Worm (Caenorhabditis elegans) whole organism, L4 larva: ENCODE results near the gene F22F7.7.

Experiments
- F26F4.8 ChIP-seq: fragments of 200-800 bp; sonication (Bioruptor generic); conservative IDR thresholded peaks from 2 replicates; pipeline ENCODE4 v1.3.6; 2022; ENCODE audit warnings: missing genetic modification characterization, missing compliant biosample characterization
- F44E2.7 ChIP-seq: fragments of 200-800 bp; sonication (Bioruptor generic); IDR thresholded peaks from 2 replicates; pipeline ENCODE4 v2.1.2; 2022; ENCODE audit warnings: missing genetic modification characterization, missing compliant biosample characterization
- F49E8.2 ChIP-seq: sonication (generic microtip); optimal IDR thresholded peaks from 2 replicates; lab custom pipeline; 2016; ENCODE audit warnings: missing compliant biosample characterization, mild to moderate bottlenecking, missing genetic modification characterization, borderline replicate concordance
- Y48G9A.11 ChIP-seq: fragments of 200-800 bp; sonication (Bioruptor generic); IDR thresholded peaks from 2 replicates; pipeline ENCODE4 v1.3.6; 2022; ENCODE audit warnings: missing genetic modification reagents, missing genetic modification characterization, missing compliant biosample characterization
- Y75B8A.6 ChIP-seq: fragments of 200-800 bp; sonication (Bioruptor generic); IDR thresholded peaks from 2 replicates; pipeline ENCODE4 v1.3.6; 2022; ENCODE audit warnings: missing genetic modification reagents, missing genetic modification characterization, missing compliant biosample characterization
- ZK546.5 ChIP-seq, 2 experiments: sonication (generic microtip); optimal IDR thresholded peaks; 2 replicates each; lab custom pipeline; 2017; ENCODE audit warnings: missing biosample characterization in 2 of 2, missing genetic modification characterization in 2 of 2
- ceh-44 ChIP-seq: fragments of 200-800 bp; sonication (Bioruptor generic); IDR thresholded peaks from 2 replicates; pipeline ENCODE4 v1.3.6; 2022; ENCODE audit warnings: missing genetic modification reagents, missing genetic modification characterization, missing compliant biosample characterization
- ceh-62 ChIP-seq: sonication (generic microtip); optimal IDR thresholded peaks from 2 replicates; lab custom pipeline; 2017; ENCODE audit warnings: missing biosample characterization, missing genetic modification characterization
- ceh-82 ChIP-seq: sonication (generic microtip); optimal IDR thresholded peaks from 2 replicates; lab custom pipeline; 2017; ENCODE audit warnings: missing biosample characterization, missing genetic modification characterization
- ces-1 ChIP-seq: fragments of 150-350 bp; sonication (generic microtip); optimal IDR thresholded peaks from 4 replicates; lab custom pipeline; 2014; ENCODE audit warnings: missing biosample characterization, missing genetic modification reagents, missing genetic modification characterization
- dmd-6 ChIP-seq: fragments of 200-800 bp; sonication (Bioruptor generic); IDR thresholded peaks from 2 replicates; pipeline ENCODE4 v1.3.6; 2022; ENCODE audit warnings: missing genetic modification reagents, missing genetic modification characterization, missing compliant biosample characterization
- dmd-9 ChIP-seq: fragments of 200-800 bp; sonication (Bioruptor generic); IDR thresholded peaks from 2 replicates; pipeline ENCODE4 v1.3.6; 2022; ENCODE audit warnings: missing genetic modification reagents, missing genetic modification characterization, missing compliant biosample characterization
- duxl-1 ChIP-seq: sonication (generic microtip); optimal IDR thresholded peaks from 2 replicates; lab custom pipeline; 2016; ENCODE audit warnings: mild to moderate bottlenecking, missing genetic modification characterization, moderate library complexity, missing compliant biosample characterization; ENCODE audit not compliant: poor library complexity
- dve-1 ChIP-seq: sonication (generic microtip); optimal IDR thresholded peaks from 2 replicates; lab custom pipeline; 2017; ENCODE audit warnings: antibody characterized with exemption, mild to moderate bottlenecking, missing genetic modification characterization, missing compliant biosample characterization; ENCODE audit not compliant: insufficient read depth
- egl-27 ChIP-seq: sonication (generic microtip); optimal IDR thresholded peaks from 3 replicates; lab custom pipeline; 2017; ENCODE audit warnings: missing biosample characterization, missing genetic modification reagents, missing genetic modification characterization
- fkh-10 ChIP-seq: fragments of 150-350 bp; optimal IDR thresholded peaks from 2 replicates; lab custom pipeline; 2014; ENCODE audit warnings: missing biosample characterization, missing genetic modification reagents, missing genetic modification characterization
- hif-1 ChIP-seq, 2 experiments: sonication (generic microtip); optimal IDR thresholded peaks; 2 replicates each; lab custom pipeline; 2016 to 2017; ENCODE audit warnings: missing compliant biosample characterization in 2 of 2, missing genetic modification characterization in 2 of 2, missing genetic modification reagents in 2 of 2, missing genotype in 2 of 2, mild to moderate bottlenecking in 1 of 2
- hlh-11 ChIP-seq: fragments of 200-800 bp; sonication (Bioruptor generic); optimal IDR thresholded peaks from 2 replicates; lab custom pipeline; 2018; ENCODE audit warnings: mild to moderate bottlenecking, missing genetic modification characterization, missing compliant biosample characterization
- hlh-30 ChIP-seq: sonication (generic microtip); optimal IDR thresholded peaks from 2 replicates; lab custom pipeline; 2017; ENCODE audit warnings: antibody characterized with exemption, mild to moderate bottlenecking, missing genetic modification characterization, missing compliant biosample characterization; ENCODE audit not compliant: insufficient read depth
- hmg-1.1 ChIP-seq: fragments of 200-800 bp; sonication (Bioruptor generic); IDR thresholded peaks from 2 replicates; pipeline ENCODE4 v1.3.6; 2022; ENCODE audit warnings: missing genetic modification reagents, missing genetic modification characterization, missing compliant biosample characterization
- lim-7 ChIP-seq: fragments of 200-800 bp; sonication (Bioruptor generic); IDR thresholded peaks from 2 replicates; pipeline ENCODE4 v1.3.6; 2022; ENCODE audit warnings: missing genetic modification characterization, missing compliant biosample characterization
- lin-15B ChIP-seq: fragments of 150-350 bp; sonication (generic microtip); optimal IDR thresholded peaks from 3 replicates; lab custom pipeline; 2014; ENCODE audit warnings: missing biosample characterization, missing genetic modification characterization
- lin-38 ChIP-seq: fragments of 200-800 bp; sonication (Bioruptor generic); IDR thresholded peaks from 2 replicates; pipeline ENCODE4 v1.3.6; 2022; ENCODE audit warnings: missing genetic modification reagents, missing genetic modification characterization, missing compliant biosample characterization
- lir-3 ChIP-seq: sonication (generic microtip); optimal IDR thresholded peaks from 2 replicates; lab custom pipeline; 2016; ENCODE audit warnings: mild to moderate bottlenecking, missing genetic modification characterization, missing compliant biosample characterization
- madf-5 ChIP-seq, 2 experiments: fragments of 200-800 bp; sonication (Bioruptor generic); IDR thresholded peaks; 2 replicates each; pipeline ENCODE4 v1.3.6; 2022; ENCODE audit warnings: missing compliant biosample characterization in 2 of 2, missing genetic modification characterization in 2 of 2
- mdt-29 ChIP-seq: fragments of 200-800 bp; sonication (Bioruptor generic); IDR thresholded peaks from 2 replicates; pipeline ENCODE4 v1.3.6; 2022; ENCODE audit warnings: missing genetic modification reagents, missing genetic modification characterization, missing compliant biosample characterization
- mxl-2 ChIP-seq: fragments of 200-800 bp; sonication (Bioruptor generic); conservative IDR thresholded peaks from 2 replicates; pipeline ENCODE4 v1.3.6; 2022; ENCODE audit warnings: missing genetic modification reagents, missing genetic modification characterization, missing compliant biosample characterization
- nhr-111 ChIP-seq: fragments of 200-800 bp; sonication (Bioruptor generic); optimal IDR thresholded peaks from 2 replicates; lab custom pipeline; 2018; ENCODE audit warnings: mild to moderate bottlenecking, missing genetic modification characterization, missing compliant biosample characterization
- nhr-25 ChIP-seq: sonication (generic microtip); optimal IDR thresholded peaks from 2 replicates; lab custom pipeline; 2017; ENCODE audit warnings: missing genetic modification characterization, mild to moderate bottlenecking, missing compliant biosample characterization, antibody characterized with exemption, moderate library complexity, borderline replicate concordance; ENCODE audit not compliant: insufficient read depth
- nhr-28 ChIP-seq: fragments of 150-350 bp; optimal IDR thresholded peaks from 2 replicates; lab custom pipeline; 2014; ENCODE audit warnings: missing biosample characterization, missing genetic modification characterization
- nhr-41 ChIP-seq: fragments of 200-800 bp; sonication (Bioruptor generic); IDR thresholded peaks from 2 replicates; pipeline ENCODE4 v1.3.6; 2022; ENCODE audit warnings: missing genetic modification reagents, missing genetic modification characterization, missing compliant biosample characterization
- nhr-48 ChIP-seq: sonication (generic microtip); optimal IDR thresholded peaks from 2 replicates; lab custom pipeline; 2016; ENCODE audit warnings: mild to moderate bottlenecking, missing genetic modification characterization, missing compliant biosample characterization
- php-3 ChIP-seq: fragments of 200-800 bp; sonication (Bioruptor generic); IDR thresholded peaks from 2 replicates; pipeline ENCODE4 v1.3.6; 2022; ENCODE audit warnings: missing genetic modification reagents, missing genetic modification characterization, missing compliant biosample characterization
- snpc-1.2 ChIP-seq: fragments of 200-800 bp; sonication (Bioruptor generic); IDR thresholded peaks from 2 replicates; pipeline ENCODE4 v1.3.6; 2022; ENCODE audit warnings: missing genetic modification reagents, missing genetic modification characterization, missing compliant biosample characterization
- spr-1 ChIP-seq: sonication (generic microtip); optimal IDR thresholded peaks from 2 replicates; lab custom pipeline; 2016; ENCODE audit warnings: mild to moderate bottlenecking, missing genetic modification characterization, missing compliant biosample characterization
- spr-3 ChIP-seq: fragments of 200-800 bp; sonication (Bioruptor generic); optimal IDR thresholded peaks from 2 replicates; lab custom pipeline; 2018; ENCODE audit warnings: mild to moderate bottlenecking, missing genetic modification characterization, missing compliant biosample characterization
- tra-1 ChIP-seq: fragments of 200-800 bp; sonication (Bioruptor generic); IDR thresholded peaks from 2 replicates; pipeline ENCODE4 v1.3.6; 2022; ENCODE audit warnings: missing genetic modification reagents, missing genetic modification characterization, missing compliant biosample characterization
- unc-130 ChIP-seq: sonication (generic microtip); optimal IDR thresholded peaks from 2 replicates; lab custom pipeline; 2016; ENCODE audit warnings: missing genetic modification reagents, missing genetic modification characterization, missing compliant biosample characterization
- zag-1 ChIP-seq: fragments of 150-350 bp; optimal IDR thresholded peaks from 2 replicates; lab custom pipeline; 2014; ENCODE audit warnings: missing biosample characterization, missing genetic modification characterization
- zfp-3 ChIP-seq: fragments of 200-800 bp; sonication (Bioruptor generic); conservative IDR thresholded peaks from 2 replicates; pipeline ENCODE4 v1.3.6; 2022; ENCODE audit warnings: missing genetic modification reagents, missing genetic modification characterization, missing compliant biosample characterization
- zip-11 ChIP-seq: fragments of 200-800 bp; sonication (Bioruptor generic); IDR thresholded peaks from 2 replicates; pipeline ENCODE4 v1.3.6; 2022; ENCODE audit warnings: missing genetic modification characterization, missing compliant biosample characterization
- ztf-7 ChIP-seq: fragments of 150-350 bp; optimal IDR thresholded peaks from 2 replicates; lab custom pipeline; 2014; ENCODE audit warnings: missing biosample characterization, missing genetic modification characterization

F22F7.7 gene

ce11 chrV:2105976-2106375 lies 33.9 kb downstream of the F22F7.7 start, which contains the start of gene F22F7.4:
TSS of gene F22F7.4 (minus strand) at chrV:2106076.
- TF ChIP-seq ceh-82 (tag; lab: Kevin White, UChicago) (no peak), nhr-48 (tag; lab: Kevin White, UChicago) (no peak)

- TF ChIP-seq dmd-9 (GFP tag; lab: Robert Waterston, UW) (no peak), duxl-1 (tag; lab: Kevin White, UChicago) (no peak), nhr-111 (GFP tag; lab: Kevin White, UChicago) (no peak), Y75B8A.6 (GFP tag; lab: Robert Waterston, UW) (no peak), ceh-62 (tag; lab: Kevin White, UChicago) (no peak), lin-15B (tag; lab: Kevin White, UChicago) (no peak), php-3 (GFP tag; lab: Robert Waterston, UW) (no peak)
Observed at ce11 chrV:2103118-2103517, 36.7 kb downstream of the F22F7.7 start, which contains the start of gene F36F12.1. TSS of gene F36F12.1 (minus strand) at chrV:2103218.

- no peak for TF ChIP-seq F26F4.8 (GFP tag; lab: Robert Waterston, UW)
- TF ChIP-seq hlh-30, result no peak
- TF ChIP-seq lir-3 (tag; lab: Kevin White, UChicago), result no peak
- no peak for TF ChIP-seq duxl-1 (tag; lab: Kevin White, UChicago)
- no peak for TF ChIP-seq hmg-1.1 (GFP tag; lab: Robert Waterston, UW)
- TF ChIP-seq ZK546.5 (tag; optimal IDR thresholded peaks at IDR 0.05; lab: Kevin White, UChicago), result no peak
- TF ChIP-seq, all 104 proteins: peak for 0
Observed at ce11 chrV:2099040-2099439, 40.8 kb downstream of the F22F7.7 start, which contains the start of gene F36F12.7. TSS of gene F36F12.7 (plus strand) at chrV:2099340.

- TF ChIP-seq unc-130 (GFP tag; lab: Kevin White, UChicago) (no peak), nhr-28 (tag; lab: Kevin White, UChicago) (no peak), spr-1 (no peak), dmd-9 (GFP tag; lab: Robert Waterston, UW) (no peak), zfp-3 (no peak), snpc-1.2 (GFP tag; lab: Robert Waterston, UW) (no peak), F44E2.7 (GFP tag; lab: Robert Waterston, UW) (no peak), zag-1 (no peak), ceh-62 (tag; lab: Kevin White, UChicago) (no peak), tra-1 (GFP tag; lab: Robert Waterston, UW) (no peak), zip-11 (GFP tag; lab: Robert Waterston, UW) (no peak), egl-27 (no peak)
Observed at ce11 chrV:2097653-2098052, 42.2 kb downstream of the F22F7.7 start, which contains the start of gene clec-208. TSS of gene clec-208 (plus strand) at chrV:2097953.

- no peak for TF ChIP-seq Y48G9A.11
- TF ChIP-seq lir-3 (tag; lab: Kevin White, UChicago), result no peak
- no peak for TF ChIP-seq hif-1 (tag; optimal IDR thresholded peaks at IDR 0.05; lab: Kevin White, UChicago)
- no peak for TF ChIP-seq spr-3 (GFP tag; lab: Kevin White, UChicago)
- TF ChIP-seq ceh-82 (tag; lab: Kevin White, UChicago), result no peak
- TF ChIP-seq egl-27, result no peak
- no peak for TF ChIP-seq fkh-10
- no peak for TF ChIP-seq ztf-7
- no peak for TF ChIP-seq F49E8.2 (tag; lab: Kevin White, UChicago)
- no peak for TF ChIP-seq mdt-29 (GFP tag; lab: Robert Waterston, UW)
- TF ChIP-seq, all 104 proteins: peak for 0
Observed at ce11 chrV:2095772-2096171, 44.1 kb downstream of the F22F7.7 start, which contains the start of gene clec-207. TSS of gene clec-207 (plus strand) at chrV:2096072.

- TF ChIP-seq mxl-2 (no peak), lim-7 (GFP tag; lab: Robert Waterston, UW) (no peak), nhr-25 (no peak), lin-38 (no peak), nhr-41 (GFP tag; lab: Robert Waterston, UW) (no peak), dve-1 (no peak), ceh-44 (no peak), hlh-11 (tag; lab: Kevin White, UChicago) (no peak), ces-1 (GFP tag; lab: Kevin White, UChicago) (no peak), madf-5 (GFP tag; IDR thresholded peaks at IDR 0.05; lab: Robert Waterston, UW) (no peak), dmd-6 (GFP tag; lab: Robert Waterston, UW) (no peak)
Observed at ce11 chrV:2095204-2095603, 44.6 kb downstream of the F22F7.7 start, which contains the start of gene F36F12.2. TSS of gene F36F12.2 (minus strand) at chrV:2095304.
